Fruit fly (Drosophila melanogaster) whole organism, wandering third instar larva: ENCODE data around the gene Eip63E.

ENCODE experiments used
- Abd-B ChIP-seq: fragments of >200 bp; optimal IDR thresholded peaks from 2 replicates; lab custom pipeline; 2017; ENCODE audit warnings: missing biosample characterization, missing genetic modification characterization
- CG32264 ChIP-seq: fragments of 200-800 bp; sonication (Bioruptor generic); optimal IDR thresholded peaks from 2 replicates; lab custom pipeline; 2016; ENCODE audit warnings: missing biosample characterization, missing genetic modification characterization
- CG9705 ChIP-seq: fragments of 200-800 bp; sonication (Bioruptor generic); optimal IDR thresholded peaks from 2 replicates; lab custom pipeline; 2018; ENCODE audit warnings: missing biosample characterization, mild to moderate bottlenecking, missing genetic modification characterization
- CrebA ChIP-seq: fragments of 200-800 bp; sonication (Bioruptor generic); optimal IDR thresholded peaks from 2 replicates; lab custom pipeline; 2016; ENCODE audit warnings: missing biosample characterization, mild to moderate bottlenecking, missing genetic modification characterization, borderline replicate concordance
- GATAd ChIP-seq: sonication (Bioruptor generic); optimal IDR thresholded peaks from 2 replicates; lab custom pipeline; 2016; ENCODE audit warnings: missing biosample characterization, missing genetic modification characterization
- HLH106 ChIP-seq: fragments of 200-800 bp; optimal IDR thresholded peaks from 3 replicates; lab custom pipeline; 2019; ENCODE audit warnings: missing biosample characterization, mild to moderate bottlenecking, missing genetic modification characterization, moderate library complexity
- Hnf4 ChIP-seq: fragments of 200-800 bp; sonication (Bioruptor generic); optimal IDR thresholded peaks from 2 replicates; lab custom pipeline; 2016; ENCODE audit warnings: missing biosample characterization, mild to moderate bottlenecking, missing genetic modification characterization
- Hr78 ChIP-seq: fragments of >200 bp; optimal IDR thresholded peaks from 2 replicates; lab custom pipeline; 2017; ENCODE audit warnings: missing biosample characterization, missing genetic modification characterization
- Mio ChIP-seq: sonication (Bioruptor generic); optimal IDR thresholded peaks from 2 replicates; lab custom pipeline; 2016; ENCODE audit warnings: missing biosample characterization, missing genetic modification characterization
- Myc ChIP-seq: fragments of >200 bp; optimal IDR thresholded peaks from 2 replicates; lab custom pipeline; 2017
- OdsH ChIP-seq: fragments of 200-800 bp; sonication (Bioruptor generic); optimal IDR thresholded peaks from 2 replicates; lab custom pipeline; 2016; ENCODE audit warnings: missing biosample characterization, mild to moderate bottlenecking, missing genetic modification characterization
- Sp1 ChIP-seq: fragments of 200-800 bp; sonication (Bioruptor generic); optimal IDR thresholded peaks from 3 replicates; lab custom pipeline; 2019; ENCODE audit warnings: missing biosample characterization, mild to moderate bottlenecking, missing genetic modification characterization, moderate library complexity
- Vsx2 ChIP-seq: fragments of 200-300, 225-300 bp; sonication (Bioruptor generic); optimal IDR thresholded peaks from 2 replicates; lab custom pipeline; 2018; ENCODE audit warnings: missing biosample characterization, missing genetic modification characterization; ENCODE audit not compliant: partially characterized antibody
- brk ChIP-seq: fragments of 200-800 bp; sonication (Bioruptor generic); optimal IDR thresholded peaks from 2 replicates; lab custom pipeline; 2016; ENCODE audit warnings: missing biosample characterization, mild to moderate bottlenecking, missing genetic modification characterization
- dl ChIP-seq, 2 experiments: fragments of 175-275, 200-275 bp in 1 of 2; fragments of 200-275 bp in 1 of 2; sonication (Bioruptor generic); optimal IDR thresholded peaks; lab custom pipeline; 2018; ENCODE audit warnings: mild to moderate bottlenecking in 2 of 2, missing biosample characterization in 2 of 2, missing genetic modification characterization in 2 of 2, moderate library complexity in 2 of 2; ENCODE audit not compliant: partially characterized antibody in 2 of 2, insufficient read depth in 1 of 2
- dmrt93B ChIP-seq: fragments of 200-800 bp; sonication (Bioruptor generic); optimal IDR thresholded peaks from 2 replicates; lab custom pipeline; 2018; ENCODE audit warnings: missing biosample characterization, mild to moderate bottlenecking, missing genetic modification characterization
- dsf ChIP-seq: sonication (Bioruptor generic); optimal IDR thresholded peaks from 2 replicates; lab custom pipeline; 2016; ENCODE audit warnings: missing biosample characterization, missing genetic modification characterization, borderline replicate concordance
- ey ChIP-seq: fragments of 200-800 bp; sonication (Bioruptor generic); optimal IDR thresholded peaks from 2 replicates; lab custom pipeline; 2016; ENCODE audit warnings: missing biosample characterization, missing genetic modification characterization
- foxo ChIP-seq, 2 experiments: fragments of 200-800 bp; sonication (Bioruptor generic); optimal IDR thresholded peaks; 2 replicates in 1 of 2; 3 replicates in 1 of 2; lab custom pipeline; 2016 to 2017; ENCODE audit warnings: missing biosample characterization in 2 of 2, missing genetic modification characterization in 2 of 2
- fru ChIP-seq: fragments of 200-800 bp; sonication (Bioruptor generic); optimal IDR thresholded peaks from 3 replicates; lab custom pipeline; 2016; ENCODE audit warnings: missing biosample characterization, mild to moderate bottlenecking, missing genetic modification characterization
- h ChIP-seq: fragments of 200-800 bp; sonication (Bioruptor generic); optimal IDR thresholded peaks from 3 replicates; lab custom pipeline; 2016; ENCODE audit warnings: missing biosample characterization, mild to moderate bottlenecking, missing genetic modification characterization
- jim ChIP-seq: fragments of 175-275, 200-325 bp; sonication (Bioruptor generic); optimal IDR thresholded peaks from 2 replicates; lab custom pipeline; 2016; ENCODE audit warnings: missing biosample characterization, mild to moderate bottlenecking, missing genetic modification characterization
- psq ChIP-seq: fragments of 200-800 bp; sonication (Bioruptor generic); optimal IDR thresholded peaks from 3 replicates; lab custom pipeline; 2017; ENCODE audit warnings: missing biosample characterization, mild to moderate bottlenecking, missing genetic modification characterization, moderate library complexity
- rgr ChIP-seq: fragments of 200-800 bp; sonication (Bioruptor generic); optimal IDR thresholded peaks from 3 replicates; lab custom pipeline; 2016; ENCODE audit warnings: missing biosample characterization, mild to moderate bottlenecking, missing genetic modification characterization
- sage ChIP-seq: fragments of 200-800 bp; sonication (Bioruptor generic); optimal IDR thresholded peaks from 2 replicates; lab custom pipeline; 2016; ENCODE audit warnings: missing biosample characterization, mild to moderate bottlenecking, missing genetic modification characterization
- sv ChIP-seq: fragments of 200-800 bp; sonication (Bioruptor generic); optimal IDR thresholded peaks from 3 replicates; lab custom pipeline; 2016; ENCODE audit warnings: missing biosample characterization, missing genetic modification characterization
- tai ChIP-seq: sonication (Bioruptor generic); optimal IDR thresholded peaks from 2 replicates; lab custom pipeline; 2016; ENCODE audit warnings: missing biosample characterization, missing genetic modification characterization
- usp ChIP-seq: fragments of >200 bp; optimal IDR thresholded peaks from 2 replicates; lab custom pipeline; 2017; ENCODE audit warnings: missing biosample characterization, missing genetic modification characterization
- woc ChIP-seq: sonication (Bioruptor generic); optimal IDR thresholded peaks from 2 replicates; lab custom pipeline; 2016; ENCODE audit warnings: missing biosample characterization, mild to moderate bottlenecking, missing genetic modification characterization

Gene Eip63E

DNA sequence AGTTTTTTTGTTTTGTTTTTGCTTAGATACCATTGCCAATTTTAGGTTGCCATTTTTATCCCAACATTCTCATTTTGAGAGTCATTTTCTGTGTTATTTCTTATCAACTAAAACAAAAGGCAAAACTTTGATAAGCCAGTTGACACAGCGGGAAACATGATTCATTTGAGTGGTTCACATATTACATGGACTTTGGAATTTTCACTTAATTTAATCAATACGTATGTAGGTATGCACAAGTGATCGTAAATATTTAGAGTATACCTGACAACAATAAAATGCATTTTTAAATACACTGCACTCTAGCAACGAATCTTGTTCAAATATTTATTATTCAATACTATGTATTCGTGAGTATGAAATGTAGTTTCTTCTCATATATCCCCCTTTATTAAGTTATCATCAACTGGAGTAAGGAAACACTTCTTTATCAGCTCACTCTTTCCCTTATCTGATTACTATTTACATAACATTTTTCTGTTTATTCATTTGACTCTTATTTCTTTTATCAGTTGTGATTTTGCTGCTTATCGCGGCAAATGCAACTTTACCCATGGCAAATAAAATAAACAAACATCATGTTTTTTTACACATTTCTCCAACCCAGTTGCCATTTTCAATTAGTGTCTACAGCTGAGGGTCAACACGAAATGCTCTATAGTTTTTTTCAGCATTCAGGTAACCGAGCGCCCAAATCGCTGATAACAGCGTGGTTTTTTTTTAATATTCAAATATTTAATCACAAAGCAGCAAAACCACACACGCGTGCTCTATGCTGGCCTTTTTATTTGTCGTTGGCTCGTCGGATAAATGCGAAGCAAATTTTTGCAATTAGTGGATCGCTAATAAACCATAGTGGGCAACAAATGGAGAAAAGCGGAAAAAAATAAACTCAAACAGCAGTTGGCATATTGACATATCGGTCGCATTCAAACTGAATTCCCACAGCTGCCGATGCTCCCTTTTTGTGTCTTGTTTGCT is 3.3 kb downstream of the Eip63E start (continued):
- TF ChIP-seq dl (GFP tag; optimal IDR thresholded peaks at IDR 0.05; lab: Kevin White, UChicago; ENCODE audit: insufficient read depth in 1 of 2, partially characterized antibody in 2 of 2) = no peak

DNA sequence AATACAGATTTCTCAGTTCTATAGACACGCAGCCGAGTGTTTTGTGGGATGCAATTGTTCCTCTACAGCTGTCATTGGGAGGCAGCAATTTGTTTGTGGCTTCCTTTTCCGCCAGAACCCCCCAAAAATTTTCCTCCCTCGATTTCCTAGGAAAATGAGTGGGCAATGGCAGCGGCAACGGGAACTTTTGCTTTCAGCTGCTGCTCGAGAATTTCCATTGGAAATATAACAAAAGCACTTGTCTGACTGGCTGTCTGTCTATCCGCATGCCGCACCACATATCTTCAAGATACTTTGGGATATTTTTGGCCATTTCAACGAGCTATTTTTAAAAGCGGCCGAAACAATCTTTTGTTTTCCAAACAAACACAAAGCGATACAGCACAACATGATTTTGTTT is 8.2 kb downstream of the Eip63E start:
- TF ChIP-seq psq (no peak), Mio (GFP tag; lab: Kevin White, UChicago) (no peak), sv (GFP tag; lab: Kevin White, UChicago) (no peak), CG9705 (no peak), jim (GFP tag; lab: Kevin White, UChicago) (no peak), brk (no peak), Vsx2 (GFP tag; lab: Kevin White, UChicago) (no peak), usp (no peak), Hr78 (GFP tag; lab: Kevin White, UChicago) (no peak), woc (GFP tag; lab: Kevin White, UChicago) (no peak), tai (no peak), sage (GFP tag; lab: Kevin White, UChicago) (no peak), Myc (no peak)

- TF ChIP-seq Vsx2 (GFP tag; lab: Kevin White, UChicago) (no peak), HLH106 (tag; lab: Kevin White, UChicago) (no peak), CG32264 (GFP tag; lab: Kevin White, UChicago) (no peak), fru (GFP tag; lab: Kevin White, UChicago) (no peak), GATAd (no peak), sage (GFP tag; lab: Kevin White, UChicago) (no peak), dmrt93B (no peak)
Observed at dm6 chr3L:3530588-3531264, 15.2 kb downstream of the Eip63E start.

- TF ChIP-seq rgr (GFP tag; lab: Kevin White, UChicago) (no peak), dsf (GFP tag; lab: Kevin White, UChicago) (no peak)
Observed at dm6 chr3L:3531359-3531758, 15.8 kb downstream of the Eip63E start.

- TF ChIP-seq jim (GFP tag; lab: Kevin White, UChicago) = no peak
- no peak for TF ChIP-seq GATAd
- no peak for TF ChIP-seq h (GFP tag; lab: Kevin White, UChicago)
- TF ChIP-seq CG32264 (GFP tag; lab: Kevin White, UChicago) = no peak
- TF ChIP-seq Myc = no peak
- TF ChIP-seq foxo (GFP tag; optimal IDR thresholded peaks at IDR 0.05; lab: Kevin White, UChicago) = no peak
- no peak for TF ChIP-seq dmrt93B
- TF ChIP-seq Hr78 (GFP tag; lab: Kevin White, UChicago) = no peak
- TF ChIP-seq fru (GFP tag; lab: Kevin White, UChicago) = no peak
- TF ChIP-seq Abd-B (GFP tag; lab: Kevin White, UChicago) = no peak
- no peak for TF ChIP-seq Hnf4 (GFP tag; lab: Kevin White, UChicago)
- no peak for TF ChIP-seq brk
- no peak for TF ChIP-seq ey (GFP tag; lab: Kevin White, UChicago)
Observed at dm6 chr3L:3532867-3533266, 17.3 kb downstream of the Eip63E start.

DNA sequence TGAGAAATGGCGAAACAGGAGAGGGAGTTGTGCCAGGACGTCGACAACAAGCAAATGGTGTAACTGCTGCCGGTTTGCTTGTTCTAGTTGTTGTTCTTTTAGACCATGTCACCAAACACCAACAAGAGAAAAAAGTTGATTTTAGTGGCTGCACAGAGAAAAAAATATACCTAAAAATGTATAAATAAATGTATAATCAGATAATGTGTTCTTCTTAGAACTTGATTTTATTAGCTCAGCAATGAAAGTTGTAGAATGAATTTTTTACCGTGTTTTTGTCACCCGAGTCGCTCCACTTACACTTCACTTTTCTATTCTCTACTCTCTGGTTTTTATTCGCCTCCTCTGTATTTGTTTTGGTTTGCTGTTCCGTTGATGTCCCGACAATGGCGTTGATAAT is 18.7 kb downstream of the Eip63E start:
- TF ChIP-seq Sp1 (GFP tag; lab: Kevin White, UChicago) (no peak), HLH106 (tag; lab: Kevin White, UChicago) (no peak), Mio (GFP tag; lab: Kevin White, UChicago) (no peak), psq (no peak), CG32264 (GFP tag; lab: Kevin White, UChicago) (no peak), CrebA (no peak), jim (GFP tag; lab: Kevin White, UChicago) (no peak), OdsH (GFP tag; lab: Kevin White, UChicago) (no peak)
- TF ChIP-seq, all 38 proteins: peak for 0
